Fruit fly (Drosophila melanogaster) whole organism, embryonic: Measurements from ENCODE around the gene ph-p.

Experiments
- Bteb2 ChIP-seq: fragments of 200-800 bp; sonication (Bioruptor generic); optimal IDR thresholded peaks from 2 replicates; lab custom pipeline; 2016; ENCODE audit warnings: missing biosample characterization, missing genetic modification characterization
- CG1024 ChIP-seq: fragments of 200-800 bp; sonication (Bioruptor generic); IDR thresholded peaks from 2 replicates; pipeline ENCODE4 v1.3.6; 2022; ENCODE audit warnings: missing biosample characterization, missing genetic modification characterization
- CG10366 ChIP-seq: fragments of 200-800 bp; sonication (Bioruptor generic); IDR thresholded peaks from 2 replicates; pipeline ENCODE4 v1.3.6; 2022; ENCODE audit warnings: missing biosample characterization, missing genetic modification characterization
- CG10654 ChIP-seq: fragments of 200-800 bp; sonication (Bioruptor generic); optimal IDR thresholded peaks from 2 replicates; lab custom pipeline; 2016; ENCODE audit warnings: missing biosample characterization, missing genetic modification characterization
- CG11093 ChIP-seq: fragments of 200-800 bp; sonication (Bioruptor generic); IDR thresholded peaks from 3 replicates; pipeline ENCODE4 v1.3.6; 2022; ENCODE audit warnings: missing biosample characterization, missing genetic modification characterization
- CG12769 ChIP-seq: fragments of 200-800 bp; sonication (Bioruptor generic); optimal IDR thresholded peaks from 2 replicates; lab custom pipeline; 2019; ENCODE audit warnings: missing biosample characterization, mild to moderate bottlenecking, missing genetic modification characterization, moderate library complexity
- CG15269 ChIP-seq: fragments of 200-800 bp; sonication (Bioruptor generic); optimal IDR thresholded peaks from 2 replicates; lab custom pipeline; 2018; ENCODE audit warnings: missing biosample characterization, mild to moderate bottlenecking, missing genetic modification characterization, moderate library complexity
- CG1647 ChIP-seq: fragments of 200-800 bp; sonication (Bioruptor generic); optimal IDR thresholded peaks from 3 replicates; lab custom pipeline; 2016; ENCODE audit warnings: missing biosample characterization, missing genetic modification characterization
- CG17829 ChIP-seq: fragments of 200-800 bp; optimal IDR thresholded peaks from 2 replicates; lab custom pipeline; 2019; ENCODE audit warnings: missing biosample characterization, mild to moderate bottlenecking, missing genetic modification characterization, moderate library complexity
- CG30431 ChIP-seq: fragments of 200-800 bp; sonication (Bioruptor generic); optimal IDR thresholded peaks from 2 replicates; lab custom pipeline; 2017; ENCODE audit warnings: missing biosample characterization, missing genetic modification characterization
- CG31224 ChIP-seq: fragments of 200-800 bp; sonication (Bioruptor generic); IDR thresholded peaks from 2 replicates; pipeline ENCODE4 v1.3.6; 2022; ENCODE audit warnings: missing biosample characterization, missing genetic modification characterization
- CG31365 ChIP-seq: fragments of 200-800 bp; sonication (Bioruptor generic); optimal IDR thresholded peaks from 2 replicates; lab custom pipeline; 2018; ENCODE audit warnings: missing biosample characterization, mild to moderate bottlenecking, missing genetic modification characterization
- CG31441 ChIP-seq: fragments of 200-800 bp; sonication (Bioruptor generic); IDR thresholded peaks from 2 replicates; pipeline ENCODE4 v1.3.6; 2022; ENCODE audit warnings: missing biosample characterization, missing genetic modification characterization
- CG32772 ChIP-seq: fragments of 200-800 bp; sonication (Bioruptor generic); IDR thresholded peaks from 2 replicates; pipeline ENCODE4 v1.3.6; 2022; ENCODE audit warnings: missing biosample characterization, missing genetic modification characterization
- CG3995 ChIP-seq: fragments of 200-800 bp; sonication (Bioruptor generic); optimal IDR thresholded peaks from 3 replicates; lab custom pipeline; 2016; ENCODE audit warnings: missing biosample characterization, missing genetic modification characterization
- CG4707 ChIP-seq: fragments of 200-800 bp; sonication (Bioruptor generic); optimal IDR thresholded peaks from 2 replicates; lab custom pipeline; 2018; ENCODE audit warnings: missing biosample characterization, mild to moderate bottlenecking, missing genetic modification characterization, moderate library complexity
- CG5953 ChIP-seq: fragments of 200-800 bp; sonication (Bioruptor generic); IDR thresholded peaks from 2 replicates; pipeline ENCODE4 v1.3.6; 2022; ENCODE audit warnings: missing biosample characterization, missing genetic modification characterization
- CG8765 ChIP-seq: fragments of 200-800 bp; sonication (Bioruptor generic); IDR thresholded peaks from 2 replicates; pipeline ENCODE4 v1.3.6; 2022; ENCODE audit warnings: missing biosample characterization, missing genetic modification characterization
- CG9437 ChIP-seq: fragments of 200-800 bp; sonication (Bioruptor generic); optimal IDR thresholded peaks from 2 replicates; lab custom pipeline; 2018; ENCODE audit warnings: missing biosample characterization, mild to moderate bottlenecking, missing genetic modification characterization
- Fer2 ChIP-seq: fragments of 200-800 bp; sonication (Bioruptor generic); optimal IDR thresholded peaks from 2 replicates; lab custom pipeline; 2018; ENCODE audit warnings: missing biosample characterization, mild to moderate bottlenecking, missing genetic modification characterization, moderate library complexity
- Fer3 ChIP-seq: fragments of 200-800 bp; sonication (Bioruptor generic); optimal IDR thresholded peaks from 2 replicates; lab custom pipeline; 2018; ENCODE audit warnings: missing biosample characterization, mild to moderate bottlenecking, missing genetic modification characterization, moderate library complexity
- Hand ChIP-seq: fragments of 200-800 bp; sonication (Bioruptor generic); optimal IDR thresholded peaks from 2 replicates; lab custom pipeline; 2017; ENCODE audit warnings: mild to moderate bottlenecking, missing biosample characterization, missing genetic modification reagents, missing genetic modification characterization
- Hsf ChIP-seq: fragments of 200-800 bp; sonication (Bioruptor generic); optimal IDR thresholded peaks from 3 replicates; lab custom pipeline; 2016; ENCODE audit warnings: missing biosample characterization, missing genetic modification characterization
- Jarid2 ChIP-seq: fragments of 200-800 bp; sonication (Bioruptor generic); optimal IDR thresholded peaks from 3 replicates; lab custom pipeline; 2017; ENCODE audit warnings: mild to moderate bottlenecking, missing biosample characterization, missing genetic modification reagents, missing genetic modification characterization
- MBD-R2 ChIP-seq: fragments of 200-800 bp; sonication (Bioruptor generic); IDR thresholded peaks from 2 replicates; pipeline ENCODE4 v1.3.6; 2022; ENCODE audit warnings: missing biosample characterization, missing genetic modification characterization
- MESR4 ChIP-seq: fragments of 200-800 bp; sonication (Bioruptor generic); optimal IDR thresholded peaks from 2 replicates; lab custom pipeline; 2018; ENCODE audit warnings: missing biosample characterization, mild to moderate bottlenecking, missing genetic modification characterization, moderate library complexity
- Myb ChIP-seq: fragments of 200-800 bp; sonication (Bioruptor generic); optimal IDR thresholded peaks from 2 replicates; lab custom pipeline; 2016; ENCODE audit warnings: missing biosample characterization, missing genetic modification characterization
- NfI ChIP-seq: fragments of 200-800 bp; sonication (Bioruptor generic); optimal IDR thresholded peaks from 3 replicates; lab custom pipeline; 2018; ENCODE audit warnings: missing biosample characterization, mild to moderate bottlenecking, missing genetic modification characterization, moderate library complexity
- Oli ChIP-seq: fragments of 200-800 bp; sonication (Bioruptor generic); optimal IDR thresholded peaks from 2 replicates; lab custom pipeline; 2018; ENCODE audit warnings: missing biosample characterization, mild to moderate bottlenecking, missing genetic modification characterization, moderate library complexity
- Six4 ChIP-seq: fragments of 200-800 bp; sonication (Bioruptor generic); optimal IDR thresholded peaks from 2 replicates; lab custom pipeline; 2016; ENCODE audit warnings: missing biosample characterization, missing genetic modification characterization
- Sox100B ChIP-seq: fragments of 200-800 bp; sonication (Bioruptor generic); optimal IDR thresholded peaks from 3 replicates; lab custom pipeline; 2018; ENCODE audit warnings: missing biosample characterization, mild to moderate bottlenecking, missing genetic modification characterization
- Sry-δ ChIP-seq: fragments of 200-800 bp; sonication (Bioruptor generic); optimal IDR thresholded peaks from 2 replicates; lab custom pipeline; 2016; ENCODE audit warnings: missing biosample characterization, missing genetic modification characterization
- Taf1 ChIP-seq: fragments of 200-800 bp; sonication (Bioruptor generic); IDR thresholded peaks from 2 replicates; pipeline ENCODE4 v1.3.6; 2022; ENCODE audit warnings: missing biosample characterization, missing genetic modification characterization
- Tbp ChIP-seq: fragments of >200 bp; optimal IDR thresholded peaks from 2 replicates; lab custom pipeline; 2018; ENCODE audit warnings: missing biosample characterization, missing genetic modification characterization
- bbx ChIP-seq: fragments of 200-800 bp; sonication (Bioruptor generic); IDR thresholded peaks from 2 replicates; pipeline ENCODE4 v1.3.6; 2022; ENCODE audit warnings: missing biosample characterization, missing genetic modification characterization; ENCODE audit not compliant: partially characterized antibody
- corto ChIP-seq: fragments of 200-800 bp; sonication (Bioruptor generic); optimal IDR thresholded peaks from 2 replicates; lab custom pipeline; 2016; ENCODE audit warnings: missing biosample characterization, mild to moderate bottlenecking, missing genetic modification characterization, moderate library complexity
- dmrt99B ChIP-seq: fragments of 200-800 bp; sonication (Bioruptor generic); optimal IDR thresholded peaks from 2 replicates; lab custom pipeline; 2018; ENCODE audit warnings: missing biosample characterization, mild to moderate bottlenecking, missing genetic modification characterization, moderate library complexity
- dysf ChIP-seq: fragments of 200-800 bp; sonication (Bioruptor generic); IDR thresholded peaks from 3 replicates; pipeline ENCODE4 v1.3.6; 2022; ENCODE audit warnings: missing biosample characterization, missing genetic modification characterization
- ems ChIP-seq: fragments of 200-800 bp; sonication (Bioruptor generic); optimal IDR thresholded peaks from 3 replicates; lab custom pipeline; 2016; ENCODE audit warnings: missing biosample characterization, missing genetic modification characterization
- exex ChIP-seq: fragments of 200-800 bp; sonication (Bioruptor generic); optimal IDR thresholded peaks from 4 replicates; lab custom pipeline; 2018; ENCODE audit warnings: missing biosample characterization, mild to moderate bottlenecking, missing genetic modification characterization, moderate library complexity
- hbn ChIP-seq: fragments of 200-800 bp; sonication (Bioruptor generic); IDR thresholded peaks from 2 replicates; pipeline ENCODE4 v1.3.6; 2022; ENCODE audit warnings: missing biosample characterization, missing genetic modification characterization; ENCODE audit not compliant: partially characterized antibody
- insv ChIP-seq, 2 experiments: fragments of 200-800 bp; sonication (Bioruptor generic); optimal IDR thresholded peaks; 3 replicates each; lab custom pipeline; 2016 to 2018; ENCODE audit warnings: missing biosample characterization in 2 of 2, missing genetic modification characterization in 2 of 2
- nerfin-2 ChIP-seq: fragments of 200-800 bp; sonication (Bioruptor generic); IDR thresholded peaks from 2 replicates; pipeline ENCODE4 v1.3.6; 2022; ENCODE audit warnings: missing biosample characterization, missing genetic modification characterization; ENCODE audit not compliant: partially characterized antibody
- onecut ChIP-seq: fragments of 200-800 bp; sonication (Bioruptor generic); IDR thresholded peaks from 2 replicates; pipeline ENCODE4 v1.3.6; 2022; ENCODE audit warnings: missing biosample characterization, missing genetic modification characterization
- ranshi ChIP-seq: fragments of 200-800 bp; sonication (Bioruptor generic); IDR thresholded peaks from 2 replicates; pipeline ENCODE4 v1.3.6; 2022; ENCODE audit warnings: missing biosample characterization, missing genetic modification characterization
- rib ChIP-seq: fragments of 200-800 bp; sonication (Bioruptor generic); IDR thresholded peaks from 2 replicates; pipeline ENCODE4 v1.3.6; 2022; ENCODE audit warnings: missing biosample characterization, missing genetic modification characterization
- slp2 ChIP-seq: fragments of 200-800 bp; sonication (Bioruptor generic); optimal IDR thresholded peaks from 2 replicates; lab custom pipeline; 2016; ENCODE audit warnings: missing biosample characterization, missing genetic modification characterization
- sob ChIP-seq: fragments of 200-800 bp; sonication (Bioruptor generic); IDR thresholded peaks from 2 replicates; pipeline ENCODE4 v1.3.6; 2022; ENCODE audit warnings: missing biosample characterization, missing genetic modification characterization
- sr ChIP-seq: fragments of 200-800 bp; sonication (Bioruptor generic); IDR thresholded peaks from 3 replicates; pipeline ENCODE4 v1.3.6; 2022; ENCODE audit warnings: missing biosample characterization, missing genetic modification characterization
- tx ChIP-seq: fragments of 200-800 bp; sonication (Bioruptor generic); optimal IDR thresholded peaks from 2 replicates; lab custom pipeline; 2016; ENCODE audit warnings: missing biosample characterization, missing genetic modification characterization
- vnd ChIP-seq: fragments of 200-800 bp; sonication (Bioruptor generic); IDR thresholded peaks from 3 replicates; pipeline ENCODE4 v1.3.6; 2022; ENCODE audit warnings: missing biosample characterization, missing genetic modification characterization; ENCODE audit not compliant: partially characterized antibody
- z ChIP-seq: fragments of 200-800 bp; sonication (Bioruptor generic); IDR thresholded peaks from 3 replicates; pipeline ENCODE4 v1.3.6; 2022; ENCODE audit warnings: missing biosample characterization, missing genetic modification characterization

The ph-p gene

dm6 chrX:2149478-2149877 is 11.3 kb upstream of the ph-p start, which contains the start of gene bcn92 (continued):
- peak; percentile 96 for TF ChIP-seq hbn (GFP tag; lab: Robert Waterston, UW)
- no peak for TF ChIP-seq Hand (GFP tag; lab: Kevin White, UChicago)
- no peak for TF ChIP-seq Taf1 (GFP tag; lab: Robert Waterston, UW)
- no peak for TF ChIP-seq CG4707 (GFP tag; lab: Kevin White, UChicago)
- TF ChIP-seq CG31365 (tag; lab: Kevin White, UChicago): no peak
- TF ChIP-seq CG8765 (GFP tag; lab: Robert Waterston, UW): no peak
- TF ChIP-seq Hsf (GFP tag; lab: Kevin White, UChicago): peak; percentile 62
- TF ChIP-seq Bteb2 (GFP tag; lab: Kevin White, UChicago): peak; percentile 26
- TF ChIP-seq sr (GFP tag; lab: Robert Waterston, UW): no peak
- TF ChIP-seq Fer3: peak; percentile 22
- peak; percentile 97 for TF ChIP-seq bbx (GFP tag; lab: Robert Waterston, UW)
- TF ChIP-seq CG1024: 0 out of 2 replicates have a peak, but pooled peaks have one; percentile 11
- peak; percentile 43 for TF ChIP-seq CG15269 (tag; lab: Kevin White, UChicago)
- TF ChIP-seq MBD-R2 (GFP tag; lab: Robert Waterston, UW): peak; percentile 91
- no peak for TF ChIP-seq rib (GFP tag; lab: Robert Waterston, UW)
- TF ChIP-seq corto (GFP tag; lab: Kevin White, UChicago): no peak
- TF ChIP-seq vnd (GFP tag; lab: Robert Waterston, UW): peak; percentile 93
- TF ChIP-seq CG11093: no peak
- TF ChIP-seq Jarid2 (GFP tag; lab: Kevin White, UChicago): no peak
- TF ChIP-seq dmrt99B (tag; lab: Kevin White, UChicago): no peak
- TF ChIP-seq CG3995 (GFP tag; lab: Kevin White, UChicago): peak; percentile 28
- TF ChIP-seq Sox100B: no peak
- peak; percentile 17 for TF ChIP-seq NfI
- TF ChIP-seq sob (GFP tag; lab: Robert Waterston, UW): peak; percentile 57
- TF ChIP-seq Myb (GFP tag; lab: Kevin White, UChicago): peak; percentile 45
- no peak for TF ChIP-seq onecut (GFP tag; lab: Robert Waterston, UW)
- peak; percentile 21 for TF ChIP-seq Six4 (GFP tag; lab: Kevin White, UChicago)
- TF ChIP-seq CG31441 (GFP tag; lab: Robert Waterston, UW): no peak
- no peak for TF ChIP-seq CG5953
- TF ChIP-seq CG30431: no peak
- no peak for TF ChIP-seq z
- no peak for TF ChIP-seq Oli (tag; lab: Kevin White, UChicago)
- no peak for TF ChIP-seq ranshi (GFP tag; lab: Robert Waterston, UW)
- TF ChIP-seq exex (tag; lab: Kevin White, UChicago): no peak
- no peak for TF ChIP-seq ems
- peak; percentile 26 for TF ChIP-seq CG1647 (GFP tag; lab: Kevin White, UChicago)
- TF ChIP-seq CG10654 (GFP tag; lab: Kevin White, UChicago): no peak
- TF ChIP-seq MESR4 (GFP tag; lab: Kevin White, UChicago): peak; percentile 53
- peak; percentile 16 for TF ChIP-seq slp2 (GFP tag; lab: Kevin White, UChicago)
- no peak for TF ChIP-seq Fer2 (tag; lab: Kevin White, UChicago)
- TF ChIP-seq Sry-δ (GFP tag; lab: Kevin White, UChicago): peak; percentile 90
- peak; percentile 46 for TF ChIP-seq CG12769 (tag; lab: Kevin White, UChicago)
- TF ChIP-seq CG31224 (GFP tag; lab: Robert Waterston, UW): no peak
- peak; percentile 73 for TF ChIP-seq nerfin-2 (GFP tag; lab: Robert Waterston, UW)
- peak in 1 of 2 experiments; percentile 84 for TF ChIP-seq insv (GFP tag; optimal IDR thresholded peaks at IDR 0.05; lab: Kevin White, UChicago)
- TF ChIP-seq tx: no peak
- TF ChIP-seq Tbp (GFP tag; lab: Kevin White, UChicago): no peak
- 0 out of 2 replicates have a peak, but pooled peaks have one; percentile 21 for TF ChIP-seq CG10366
- no peak for TF ChIP-seq CG9437
- peak; percentile 61 for TF ChIP-seq CG17829
- 0 out of 2 replicates have a peak, but pooled peaks have one; percentile 5 for TF ChIP-seq CG32772 (GFP tag; lab: Robert Waterston, UW)
- no peak for TF ChIP-seq dysf (GFP tag; lab: Robert Waterston, UW)
